Worm (Caenorhabditis elegans): ENCODE data around the gene C37C3.2.

DNA sequence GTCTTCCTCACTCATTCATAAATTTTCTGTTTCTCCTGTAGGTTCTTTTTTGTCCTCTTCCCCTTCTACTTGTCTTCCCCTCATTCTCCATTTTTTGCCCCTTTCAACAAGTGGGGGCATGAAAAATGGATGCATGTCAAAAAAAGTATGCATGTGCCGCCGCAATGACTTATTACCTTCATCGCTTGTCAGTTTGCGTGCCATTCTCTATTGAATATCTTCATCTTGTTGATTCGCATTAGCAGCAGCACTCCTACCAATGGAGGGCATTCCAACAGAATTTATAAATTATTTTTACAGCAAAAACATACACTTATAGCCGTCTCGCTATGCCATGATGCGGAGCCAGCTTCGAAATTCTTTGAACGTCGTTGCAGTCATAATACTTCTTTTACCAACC, 35.5 kb downstream of the C37C3.2 start, which contains the start of gene F40A3.1:
- no peak for TF ChIP-seq ama-1 (optimal IDR thresholded peaks at IDR 0.05)
- no peak for TF ChIP-seq mdl-1 (tag; optimal IDR thresholded peaks at IDR 0.05)
- TF ChIP-seq nhr-43 (tag; optimal IDR thresholded peaks at IDR 0.05; ENCODE audit: poor library complexity, severe bottlenecking), result no peak
- TF ChIP-seq ZK546.5 (tag; optimal IDR thresholded peaks at IDR 0.05), result no peak
- TF ChIP-seq nhr-237 (tag; optimal IDR thresholded peaks at IDR 0.05), result no peak
- no peak for TF ChIP-seq elt-3 (tag; optimal IDR thresholded peaks at IDR 0.05)
- TF ChIP-seq nhr-76 (tag; optimal IDR thresholded peaks at IDR 0.05), result no peak
- TF ChIP-seq pha-4 (tag; optimal IDR thresholded peaks at IDR 0.05), result no peak
- TF ChIP-seq nfya-1 (tag; optimal IDR thresholded peaks at IDR 0.05; ENCODE audit: insufficient read depth), result no peak

Measured in whole organism, L3 larva.